Fruit fly (Drosophila melanogaster) whole organism, embryonic: ENCODE data around the gene Vti1a.

Source experiments
- Awh ChIP-seq: fragments of 200-800 bp; sonication (Bioruptor generic); IDR thresholded peaks from 2 replicates; pipeline ENCODE4, ENCODE4 v1.3.6; 2022; ENCODE audit warnings: missing biosample characterization, missing genetic modification characterization
- CG10267 ChIP-seq: fragments of 200-800 bp; sonication (Bioruptor generic); optimal IDR thresholded peaks from 2 replicates; lab custom pipeline; 2018; ENCODE audit warnings: missing biosample characterization, mild to moderate bottlenecking, missing genetic modification characterization, moderate library complexity
- CG11504 ChIP-seq: fragments of 200-800 bp; sonication (Bioruptor generic); optimal IDR thresholded peaks from 3 replicates; lab custom pipeline; 2019; ENCODE audit warnings: missing biosample characterization, mild to moderate bottlenecking, missing genetic modification characterization, moderate library complexity
- CG12391 ChIP-seq: fragments of 200-800 bp; sonication (Bioruptor generic); optimal IDR thresholded peaks from 3 replicates; lab custom pipeline; 2018; ENCODE audit warnings: missing biosample characterization, mild to moderate bottlenecking, missing genetic modification characterization, moderate library complexity
- CG14710 ChIP-seq: fragments of 200-800 bp; sonication (Bioruptor generic); optimal IDR thresholded peaks from 3 replicates; lab custom pipeline; 2019; ENCODE audit warnings: missing biosample characterization, mild to moderate bottlenecking, missing genetic modification characterization, moderate library complexity
- CG16863 ChIP-seq: fragments of 200-800 bp; sonication (Bioruptor generic); optimal IDR thresholded peaks from 3 replicates; lab custom pipeline; 2016; ENCODE audit warnings: missing biosample characterization, missing genetic modification characterization
- CG17568 ChIP-seq: fragments of 200-800 bp; sonication (Bioruptor generic); optimal IDR thresholded peaks from 2 replicates; lab custom pipeline; 2018; ENCODE audit warnings: missing biosample characterization, mild to moderate bottlenecking, missing genetic modification characterization, moderate library complexity
- CG18262 ChIP-seq: fragments of 200-800 bp; optimal IDR thresholded peaks from 3 replicates; lab custom pipeline; 2019; ENCODE audit warnings: missing biosample characterization, mild to moderate bottlenecking, missing genetic modification characterization, moderate library complexity
- CG2889 ChIP-seq: fragments of 200-800 bp; sonication (Bioruptor generic); IDR thresholded peaks from 3 replicates; pipeline ENCODE4 v1.3.6; 2022; ENCODE audit warnings: missing biosample characterization, missing genetic modification characterization
- CG4617 ChIP-seq: fragments of 200-800 bp; sonication (Bioruptor generic); optimal IDR thresholded peaks from 3 replicates; lab custom pipeline; 2016; ENCODE audit warnings: missing biosample characterization, missing genetic modification characterization, borderline replicate concordance
- CG4730 ChIP-seq: fragments of 200-800 bp; sonication (Bioruptor generic); IDR thresholded peaks from 2 replicates; pipeline ENCODE4 v1.3.6; 2022; ENCODE audit warnings: missing biosample characterization, missing genetic modification characterization
- CG6272 ChIP-seq: fragments of 200-800 bp; sonication (Bioruptor generic); IDR thresholded peaks from 2 replicates; pipeline ENCODE4 v1.3.6; 2022; ENCODE audit warnings: missing biosample characterization, missing genetic modification characterization
- CG8089 ChIP-seq: fragments of 200-800 bp; sonication (Bioruptor generic); optimal IDR thresholded peaks from 3 replicates; lab custom pipeline; 2016; ENCODE audit warnings: missing biosample characterization, missing genetic modification characterization
- CG8924 ChIP-seq: fragments of 200-800 bp; optimal IDR thresholded peaks from 3 replicates; lab custom pipeline; 2019; ENCODE audit warnings: missing biosample characterization, mild to moderate bottlenecking, missing genetic modification characterization, moderate library complexity
- CG8944 ChIP-seq: fragments of 200-800 bp; sonication (Bioruptor generic); optimal IDR thresholded peaks from 3 replicates; lab custom pipeline; 2016; ENCODE audit warnings: missing biosample characterization, missing genetic modification characterization
- CTCF ChIP-seq: fragments of 200-800 bp; sonication (Bioruptor generic); optimal IDR thresholded peaks from 2 replicates; lab custom pipeline; 2017; ENCODE audit warnings: missing biosample characterization, mild to moderate bottlenecking, missing genetic modification characterization, moderate library complexity
- Dll ChIP-seq: fragments of 200-800 bp; sonication (Bioruptor generic); IDR thresholded peaks from 4 replicates; pipeline ENCODE4 v1.3.6; 2022; ENCODE audit warnings: missing biosample characterization, missing genetic modification characterization; ENCODE audit not compliant: partially characterized antibody
- Dref ChIP-seq: fragments of 200-800 bp; sonication (Bioruptor generic); IDR thresholded peaks from 2 replicates; pipeline ENCODE4 v1.3.6; 2022; ENCODE audit warnings: missing biosample characterization, missing genetic modification characterization
- Ets97D ChIP-seq: fragments of 200-800 bp; sonication (Bioruptor generic); optimal IDR thresholded peaks from 3 replicates; lab custom pipeline; 2016; ENCODE audit warnings: missing biosample characterization, missing genetic modification characterization
- Gsc ChIP-seq: fragments of 200-800 bp; sonication (Bioruptor generic); IDR thresholded peaks from 2 replicates; pipeline ENCODE4 v1.3.6; 2022; ENCODE audit warnings: missing biosample characterization, missing genetic modification characterization
- Gug ChIP-seq: fragments of 200-800 bp; sonication (Bioruptor generic); IDR thresholded peaks from 4 replicates; pipeline ENCODE4 v1.3.6; 2022; ENCODE audit warnings: missing biosample characterization, missing genetic modification characterization
- HLH3B ChIP-seq: fragments of 200-800 bp; sonication (Bioruptor generic); IDR thresholded peaks from 2 replicates; pipeline ENCODE4 v1.3.6; 2022; ENCODE audit warnings: missing biosample characterization, missing genetic modification characterization
- Hr51 ChIP-seq, 2 experiments: fragments of 200-800 bp; sonication (Bioruptor generic); optimal IDR thresholded peaks; 2 replicates in 1 of 2; 3 replicates in 1 of 2; lab custom pipeline; 2016 to 2018; ENCODE audit warnings: missing biosample characterization in 2 of 2, missing genetic modification characterization in 2 of 2, mild to moderate bottlenecking in 1 of 2, moderate library complexity in 1 of 2
- Mad ChIP-seq: fragments of 200-800 bp; sonication (Bioruptor generic); optimal IDR thresholded peaks from 2 replicates; lab custom pipeline; 2016; ENCODE audit warnings: missing biosample characterization, missing genetic modification characterization
- Mes4 ChIP-seq: fragments of 200-800 bp; sonication (Bioruptor generic); optimal IDR thresholded peaks from 2 replicates; lab custom pipeline; 2016; ENCODE audit warnings: missing biosample characterization, missing genetic modification characterization
- Myb ChIP-seq: fragments of 200-800 bp; sonication (Bioruptor generic); optimal IDR thresholded peaks from 2 replicates; lab custom pipeline; 2016; ENCODE audit warnings: missing biosample characterization, missing genetic modification characterization
- Oli ChIP-seq: fragments of 200-800 bp; sonication (Bioruptor generic); optimal IDR thresholded peaks from 2 replicates; lab custom pipeline; 2018; ENCODE audit warnings: missing biosample characterization, mild to moderate bottlenecking, missing genetic modification characterization, moderate library complexity
- Side ChIP-seq: fragments of 200-800 bp; sonication (Bioruptor generic); optimal IDR thresholded peaks from 2 replicates; lab custom pipeline; 2016; ENCODE audit warnings: missing biosample characterization, missing genetic modification characterization
- Stat92E ChIP-seq, 3 experiments: fragments of >200 bp in 2 of 3; fragments of 200-800 bp in 1 of 3; sonication (Bioruptor generic) in 1 of 3; optimal IDR thresholded peaks; 2 replicates each; lab custom pipeline; 2017 to 2019; ENCODE audit warnings: missing biosample characterization in 3 of 3, missing genetic modification characterization in 3 of 3, mild to moderate bottlenecking in 1 of 3, moderate library complexity in 1 of 3
- ato ChIP-seq: fragments of 200-800 bp; sonication (Bioruptor generic); IDR thresholded peaks from 2 replicates; pipeline ENCODE4 v1.3.6; 2022; ENCODE audit warnings: missing biosample characterization, missing genetic modification characterization; ENCODE audit not compliant: partially characterized antibody
- az2 ChIP-seq: fragments of 200-800 bp; sonication (Bioruptor generic); optimal IDR thresholded peaks from 3 replicates; lab custom pipeline; 2016; ENCODE audit warnings: missing biosample characterization, missing genetic modification characterization
- chif ChIP-seq, 2 experiments: fragments of 200-800 bp; sonication (Bioruptor generic); optimal IDR thresholded peaks; 3 replicates each; lab custom pipeline; 2016; ENCODE audit warnings: missing biosample characterization in 2 of 2, missing genetic modification characterization in 2 of 2
- ci ChIP-seq: fragments of 200-800 bp; sonication (Bioruptor generic); IDR thresholded peaks from 3 replicates; pipeline ENCODE4 v1.3.6; 2022; ENCODE audit warnings: missing biosample characterization, missing genetic modification characterization
- corto ChIP-seq: fragments of 200-800 bp; sonication (Bioruptor generic); optimal IDR thresholded peaks from 2 replicates; lab custom pipeline; 2016; ENCODE audit warnings: missing biosample characterization, mild to moderate bottlenecking, missing genetic modification characterization, moderate library complexity
- disco-r ChIP-seq: fragments of 200-800 bp; sonication (Bioruptor generic); optimal IDR thresholded peaks from 2 replicates; lab custom pipeline; 2016; ENCODE audit warnings: missing biosample characterization, missing genetic modification characterization
- gsb-n ChIP-seq: fragments of 200-800 bp; sonication (Bioruptor generic); optimal IDR thresholded peaks from 3 replicates; lab custom pipeline; 2018; ENCODE audit warnings: missing biosample characterization, mild to moderate bottlenecking, missing genetic modification characterization
- jing ChIP-seq: fragments of 200-800 bp; sonication (Bioruptor generic); optimal IDR thresholded peaks from 2 replicates; lab custom pipeline; 2018; ENCODE audit warnings: missing biosample characterization, mild to moderate bottlenecking, missing genetic modification characterization
- jumu ChIP-seq: fragments of 200-800 bp; sonication (Bioruptor generic); optimal IDR thresholded peaks from 3 replicates; lab custom pipeline; 2016; ENCODE audit warnings: missing biosample characterization, missing genetic modification characterization
- lov ChIP-seq, 2 experiments: fragments of 200-800 bp in 1 of 2; fragments of >200 bp in 1 of 2; sonication (Bioruptor generic) in 1 of 2; IDR thresholded peaks in 1 of 2; optimal IDR thresholded peaks in 1 of 2; 2 replicates in 1 of 2; 3 replicates in 1 of 2; pipeline versions ENCODE4 v1.3.6 to Lab custom; 2017 to 2022; ENCODE audit warnings: missing biosample characterization in 1 of 2, missing genetic modification characterization in 1 of 2
- luna ChIP-seq: fragments of 200-800 bp; sonication (Bioruptor generic); optimal IDR thresholded peaks from 2 replicates; lab custom pipeline; 2016; ENCODE audit warnings: missing biosample characterization, missing genetic modification characterization
- mirr ChIP-seq: fragments of 200-800 bp; sonication (Bioruptor generic); optimal IDR thresholded peaks from 3 replicates; lab custom pipeline; 2018; ENCODE audit warnings: missing biosample characterization, mild to moderate bottlenecking, missing genetic modification characterization
- onecut ChIP-seq: fragments of 200-800 bp; sonication (Bioruptor generic); IDR thresholded peaks from 2 replicates; pipeline ENCODE4 v1.3.6; 2022; ENCODE audit warnings: missing biosample characterization, missing genetic modification characterization
- peb ChIP-seq: fragments of 200-800 bp; sonication (Bioruptor generic); IDR thresholded peaks from 2 replicates; pipeline ENCODE4 v1.3.6; 2022; ENCODE audit warnings: missing biosample characterization, missing genetic modification characterization
- prd ChIP-seq, 3 experiments: fragments of >200 bp in 2 of 3; fragments of 200-800 bp in 1 of 3; sonication (Bioruptor generic) in 1 of 3; optimal IDR thresholded peaks in 2 of 3; IDR thresholded peaks in 1 of 3; 2 replicates in 2 of 3; 3 replicates in 1 of 3; pipeline versions ENCODE4 v1.3.6 to Lab custom; 2017 to 2022; ENCODE audit warnings: missing biosample characterization in 1 of 3, missing genetic modification characterization in 1 of 3
- sima ChIP-seq: fragments of 200-800 bp; sonication (Bioruptor generic); optimal IDR thresholded peaks from 2 replicates; lab custom pipeline; 2016; ENCODE audit warnings: missing biosample characterization, missing genetic modification characterization
- ssp ChIP-seq: fragments of 200-800 bp; sonication (Bioruptor generic); IDR thresholded peaks from 2 replicates; pipeline ENCODE4 v1.3.6; 2022; ENCODE audit warnings: missing biosample characterization, missing genetic modification characterization
- wdn ChIP-seq: fragments of 200-800 bp; sonication (Bioruptor generic); IDR thresholded peaks from 2 replicates; pipeline ENCODE4 v1.3.6; 2022; ENCODE audit warnings: missing biosample characterization, missing genetic modification characterization
- z ChIP-seq: fragments of 200-800 bp; sonication (Bioruptor generic); IDR thresholded peaks from 3 replicates; pipeline ENCODE4 v1.3.6; 2022; ENCODE audit warnings: missing biosample characterization, missing genetic modification characterization
- zfh2 ChIP-seq: fragments of 200-800 bp; sonication (Bioruptor generic); optimal IDR thresholded peaks from 2 replicates; lab custom pipeline; 2016; ENCODE audit warnings: missing biosample characterization, missing genetic modification characterization

Gene Vti1a

DNA sequence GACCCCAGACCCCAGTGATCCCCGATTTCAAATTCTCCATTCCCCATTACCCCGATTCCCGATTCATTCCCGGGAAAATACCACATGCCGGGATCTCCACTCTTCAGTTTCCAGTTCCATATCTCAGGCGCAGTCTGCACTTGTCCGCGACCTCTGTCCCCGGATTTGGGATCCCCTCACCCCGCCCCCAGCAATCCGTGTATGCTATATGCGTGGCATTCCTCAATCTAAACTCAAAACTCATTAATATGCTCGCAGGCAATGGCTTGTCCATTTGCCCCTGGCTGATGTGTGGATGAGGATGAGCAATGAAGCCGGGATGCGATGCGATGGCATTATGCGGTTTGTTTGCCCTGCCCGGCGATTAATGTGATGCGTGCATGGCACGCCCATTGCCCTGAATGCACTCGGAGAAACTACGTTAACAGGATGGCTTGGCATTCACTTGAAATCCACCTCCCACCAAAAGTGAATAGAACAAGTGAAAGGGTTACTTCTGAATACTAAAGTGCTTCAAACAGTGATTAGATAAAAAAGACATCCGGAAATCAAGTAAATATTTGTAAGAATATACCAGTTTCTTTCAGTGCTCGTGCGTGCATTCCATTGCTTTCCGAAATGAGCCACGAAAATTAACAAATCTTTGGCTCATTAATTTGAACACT lies 32.9 kb upstream of the Vti1a start (continued):
- TF ChIP-seq Gug (peak; percentile 71; the same call in 2 of the 4 replicates), CTCF (GFP tag; lab: Kevin White, UChicago) (peak; percentile 3), Myb (GFP tag; lab: Kevin White, UChicago) (peak; percentile 24), luna (GFP tag; lab: Kevin White, UChicago) (no peak), Stat92E (GFP tag; optimal IDR thresholded peaks at IDR 0.05; lab: Kevin White, UChicago) (peak in 1 of 3 experiments; percentile 16), CG4617 (GFP tag; lab: Kevin White, UChicago) (peak; percentile 50), Gsc (GFP tag; lab: Robert Waterston, UW) (peak; percentile 80), Mad (GFP tag; lab: Kevin White, UChicago) (peak; percentile 76), Dll (GFP tag; lab: Robert Waterston, UW) (no peak), corto (peak; percentile 63), CG2889 (0 out of 3 replicates have a peak, but pooled peaks have one; percentile 39), CG8944 (GFP tag; lab: Kevin White, UChicago) (peak; percentile 86), z (peak; percentile 61; the same call in 2 of the 3 replicates), Mes4 (peak; percentile 90), peb (GFP tag; lab: Robert Waterston, UW) (peak; percentile 79), CG11504 (tag; lab: Kevin White, UChicago) (peak; percentile 64), az2 (GFP tag; lab: Kevin White, UChicago) (peak; percentile 86), jing (GFP tag; lab: Kevin White, UChicago) (peak; percentile 61), CG8924 (peak; percentile 83), ssp (GFP tag; lab: Robert Waterston, UW) (peak; percentile 69), disco-r (peak; percentile 45), CG4730 (GFP tag; lab: Robert Waterston, UW) (peak; percentile 65), CG8089 (peak; percentile 87), jumu (GFP tag; lab: Kevin White, UChicago) (peak; percentile 87), wdn (GFP tag; lab: Robert Waterston, UW) (no peak), Hr51 (GFP tag; optimal IDR thresholded peaks at IDR 0.05; lab: Kevin White, UChicago) (peak in 1 of 2 experiments; percentile 75), prd (optimal IDR thresholded peaks at IDR 0.05; lab: Kevin White, UChicago) (no peak), prd (GFP tag; IDR thresholded peaks at IDR 0.05; lab: Robert Waterston, UW) (peak; percentile 94), Oli (tag; lab: Kevin White, UChicago) (peak; percentile 74), Ets97D (GFP tag; lab: Kevin White, UChicago) (peak; percentile 11), CG18262 (tag; lab: Kevin White, UChicago) (peak; percentile 94), CG10267 (tag; lab: Kevin White, UChicago) (peak; percentile 87), ato (no peak), CG16863 (peak; percentile 84), sima (GFP tag; lab: Kevin White, UChicago) (peak; percentile 26), CG6272 (GFP tag; lab: Robert Waterston, UW) (peak; percentile 69), Awh (GFP tag; lab: Robert Waterston, UW) (peak; percentile 54), ci (GFP tag; lab: Robert Waterston, UW) (peak; percentile 89), CG17568 (peak; percentile 57), HLH3B (GFP tag; lab: Robert Waterston, UW) (peak; percentile 54; the same call in 1 of the 2 replicates), zfh2 (GFP tag; lab: Kevin White, UChicago) (no peak), Side (GFP tag; lab: Kevin White, UChicago) (peak; percentile 69), Dref (GFP tag; lab: Robert Waterston, UW) (no peak), lov (optimal IDR thresholded peaks at IDR 0.05; lab: Kevin White, UChicago) (no peak), lov (GFP tag; IDR thresholded peaks at IDR 0.05; lab: Robert Waterston, UW) (peak; percentile 95), chif (GFP tag; optimal IDR thresholded peaks at IDR 0.05; lab: Kevin White, UChicago) (peak; percentile 84 to 96), gsb-n (tag; lab: Kevin White, UChicago) (peak; percentile 88), mirr (no peak), onecut (peak; percentile 72), CG14710 (peak; percentile 93), CG12391 (peak; percentile 90)
